Worm (Caenorhabditis elegans) whole organism, L1 larva: ENCODE measurements around the gene plpp-1.1.

Source experiments
- nhr-237 ChIP-seq: fragments of 150-350 bp; optimal IDR thresholded peaks from 2 replicates; lab custom pipeline; 2014; ENCODE audit warnings: missing biosample characterization, missing genetic modification characterization
- nhr-28 ChIP-seq: fragments of 150-350 bp; optimal IDR thresholded peaks from 2 replicates; lab custom pipeline; 2014; ENCODE audit warnings: missing biosample characterization, missing genetic modification characterization
- nhr-84 ChIP-seq: sonication (generic microtip); optimal IDR thresholded peaks from 2 replicates; lab custom pipeline; 2017; ENCODE audit warnings: missing biosample characterization, missing genetic modification characterization
- nhr-90 ChIP-seq: sonication (generic microtip); optimal IDR thresholded peaks from 2 replicates; lab custom pipeline; 2016; ENCODE audit warnings: mild to moderate bottlenecking, missing genetic modification characterization, missing compliant biosample characterization; ENCODE audit not compliant: poor library complexity
- unc-62 ChIP-seq: fragments of 150-350 bp; optimal IDR thresholded peaks from 2 replicates; lab custom pipeline; 2014; ENCODE audit warnings: missing biosample characterization, missing genetic modification reagents, missing genetic modification characterization
- zag-1 ChIP-seq: fragments of 150-350 bp; optimal IDR thresholded peaks from 2 replicates; lab custom pipeline; 2014; ENCODE audit warnings: missing biosample characterization, missing genetic modification characterization

DNA sequence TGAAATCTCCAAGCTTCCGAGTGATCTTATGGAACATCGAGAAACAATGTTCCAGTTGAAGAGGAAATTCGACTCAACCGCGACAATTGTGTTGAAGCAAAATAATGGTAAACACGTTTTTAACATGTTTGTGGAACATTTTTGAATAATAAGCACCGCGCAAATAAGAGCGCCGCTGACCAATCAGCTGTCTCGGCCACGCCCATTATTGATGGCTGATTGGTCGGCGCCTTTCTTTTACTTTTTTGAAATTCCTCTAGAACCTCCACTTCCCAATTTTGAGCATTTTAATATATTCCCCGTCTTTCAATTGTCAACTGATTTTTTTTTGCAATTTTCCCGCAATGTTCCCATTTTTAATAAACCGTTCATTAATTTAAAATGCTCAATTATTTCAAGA lies 19.7 kb downstream of the plpp-1.1 start:
- no peak for TF ChIP-seq nhr-84
- no peak for TF ChIP-seq nhr-237 (tag; lab: Kevin White, UChicago)
- no peak for TF ChIP-seq nhr-28 (tag; lab: Kevin White, UChicago)
- TF ChIP-seq nhr-90 (tag; lab: Kevin White, UChicago) = no peak
- TF ChIP-seq zag-1 (tag; lab: Kevin White, UChicago) = no peak
- no peak for TF ChIP-seq unc-62
